Fruit fly (Drosophila melanogaster): ENCODE data around the gene CG42488.
A peak's percentile ranks its signal among the peaks of the same experiment; 100 is the strongest.

dm6 chr3R:25482463-25483173, at the start of gene CG42488, which contains the start of the genes XNP and CG5116:
- TF ChIP-seq Eip75B (GFP tag; optimal IDR thresholded peaks at IDR 0.05) (no peak), Sox15 (GFP tag; optimal IDR thresholded peaks at IDR 0.05) (no peak), CG6163 (GFP tag; IDR thresholded peaks at IDR 0.05) (peak; percentile 98), CG34406 (GFP tag; optimal IDR thresholded peaks at IDR 0.05) (peak; percentile 26), achi (GFP tag; optimal IDR thresholded peaks at IDR 0.05) (no peak), svp (GFP tag) (no peak)
